Worm (Caenorhabditis elegans): ENCODE data around the gene egal-1.

DNA sequence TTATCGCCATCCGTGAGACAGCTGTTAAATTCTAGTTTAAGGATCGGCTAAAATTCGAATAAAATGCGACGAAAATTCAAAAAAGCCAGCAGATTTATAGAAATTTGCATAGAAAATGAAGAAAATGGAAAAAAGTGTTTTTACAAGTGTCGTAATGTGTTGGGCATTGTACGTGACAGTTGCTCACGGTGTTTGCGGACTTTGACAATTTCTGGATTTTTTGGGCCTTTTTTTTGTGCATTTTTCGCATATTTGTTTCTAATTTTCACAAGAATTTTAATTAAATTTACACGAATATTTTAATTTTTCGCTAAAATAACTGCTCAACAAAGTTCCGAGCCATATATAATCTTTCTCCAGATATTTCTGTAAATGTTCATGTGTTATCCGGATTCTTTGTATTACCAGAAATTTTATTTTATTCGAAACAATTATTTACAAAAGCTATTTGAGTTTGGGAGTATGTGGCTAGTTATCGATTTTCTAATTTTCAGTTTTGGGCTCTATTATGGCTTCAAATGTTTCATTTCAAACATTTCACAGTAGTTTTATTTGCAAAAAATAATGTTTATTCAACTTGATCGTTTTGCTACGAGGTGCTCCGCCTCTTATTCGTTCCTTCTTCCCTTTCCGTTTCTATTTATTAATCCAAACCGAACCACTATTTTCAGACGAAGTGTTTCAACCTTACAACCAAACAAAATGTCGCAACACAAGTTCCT is 23.6 kb downstream of the egal-1 start, which contains the start of gene sams-3:
- no peak for TF ChIP-seq skn-1 (tag; optimal IDR thresholded peaks at IDR 0.05)
- no peak for TF ChIP-seq elt-3 (tag; optimal IDR thresholded peaks at IDR 0.05)
- no peak for TF ChIP-seq daf-12 (tag; optimal IDR thresholded peaks at IDR 0.05)
- no peak for TF ChIP-seq mdl-1 (tag; optimal IDR thresholded peaks at IDR 0.05)
- no peak for TF ChIP-seq ztf-4 (tag; optimal IDR thresholded peaks at IDR 0.05)
- TF ChIP-seq unc-62 (GFP tag; optimal IDR thresholded peaks at IDR 0.05): no peak

All from whole organism, L3 larva.